Fruit fly (Drosophila melanogaster): ENCODE results near the gene trbl.
A peak's percentile ranks its signal among the peaks of the same experiment; 100 is the strongest.

DNA sequence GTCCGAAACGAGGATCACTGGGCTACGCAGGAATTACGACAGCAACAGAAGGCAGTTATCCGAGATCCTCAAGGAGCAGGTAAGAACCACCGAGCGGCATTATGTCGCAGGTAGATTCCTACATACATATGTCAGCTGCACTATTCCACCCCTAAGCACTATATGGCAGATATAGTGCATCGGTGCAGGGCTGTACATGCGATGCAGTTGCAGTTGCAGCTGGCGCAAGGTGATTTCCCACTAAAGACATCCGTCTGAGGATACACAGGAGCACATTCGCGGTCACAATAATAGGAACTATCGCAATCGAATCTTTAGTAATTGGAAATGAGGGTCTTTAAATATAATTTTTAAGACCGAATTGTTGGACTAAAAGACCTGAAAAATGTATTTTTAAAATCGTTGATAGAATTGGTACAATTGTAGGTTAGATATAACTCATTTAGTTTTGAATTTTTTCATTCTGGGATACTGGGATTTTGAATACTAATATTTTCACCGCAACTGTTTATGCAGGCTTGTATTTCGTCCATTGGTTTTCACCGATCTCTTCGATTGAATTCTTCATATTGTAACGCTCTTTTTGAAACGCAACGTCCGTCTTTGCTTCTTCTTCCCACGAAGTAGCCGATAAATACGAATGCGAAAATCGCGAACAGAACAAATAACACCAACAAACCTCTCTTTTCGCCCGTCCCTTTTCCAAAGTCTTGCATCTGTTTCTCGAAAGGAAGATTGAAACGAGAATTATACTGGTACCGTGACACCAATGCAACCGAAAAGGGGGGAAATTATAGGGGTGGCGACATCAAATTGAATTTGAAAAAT, 1.5 kb upstream of the trbl start:
- TF ChIP-seq CG14655 (GFP tag; optimal IDR thresholded peaks at IDR 0.05) (no peak), CG32121 (GFP tag; IDR thresholded peaks at IDR 0.05) (no peak), CG9948 (tag; optimal IDR thresholded peaks at IDR 0.05) (peak; percentile 80), D1 (tag; optimal IDR thresholded peaks at IDR 0.05) (peak; percentile 20), rn (GFP tag; IDR thresholded peaks at IDR 0.05) (no peak), Ets98B (GFP tag; IDR thresholded peaks at IDR 0.05) (no peak), EcR (GFP tag; optimal IDR thresholded peaks at IDR 0.05) (no peak), CG12605 (GFP tag; IDR thresholded peaks at IDR 0.05) (no peak), CG15710 (tag; optimal IDR thresholded peaks at IDR 0.05) (peak; percentile 84), CG34367 (tag; optimal IDR thresholded peaks at IDR 0.05) (peak; percentile 79)
